Fruit fly (Drosophila melanogaster) whole organism, embryonic: ENCODE measurements around the gene Adgf-C.

Experiments
- Atf-2 ChIP-seq: fragments of 200-800 bp; sonication (Bioruptor generic); optimal IDR thresholded peaks from 2 replicates; lab custom pipeline; 2016; ENCODE audit warnings: missing biosample characterization, missing genetic modification characterization
- CG13894 ChIP-seq: fragments of 200-800 bp; sonication (Bioruptor generic); optimal IDR thresholded peaks from 3 replicates; lab custom pipeline; 2018; ENCODE audit warnings: missing biosample characterization, mild to moderate bottlenecking, missing genetic modification characterization, moderate library complexity
- CG14050 ChIP-seq: fragments of 200-800 bp; sonication (Bioruptor generic); IDR thresholded peaks from 3 replicates; pipeline ENCODE4 v1.3.6; 2022; ENCODE audit warnings: missing biosample characterization, missing genetic modification characterization
- CG1529 ChIP-seq: fragments of 200-800 bp; sonication (Bioruptor generic); optimal IDR thresholded peaks from 3 replicates; lab custom pipeline; 2018; ENCODE audit warnings: missing biosample characterization, missing genetic modification characterization
- CG17328 ChIP-seq: fragments of 200-800 bp; sonication (Bioruptor generic); IDR thresholded peaks from 2 replicates; pipeline ENCODE4 v1.3.6; 2022; ENCODE audit warnings: missing biosample characterization, missing genetic modification characterization
- CG1792 ChIP-seq: fragments of 200-800 bp; sonication (Bioruptor generic); optimal IDR thresholded peaks from 2 replicates; lab custom pipeline; 2016; ENCODE audit warnings: missing biosample characterization, missing genetic modification characterization
- CG2116 ChIP-seq: fragments of 200-800 bp; sonication (Bioruptor generic); optimal IDR thresholded peaks from 3 replicates; lab custom pipeline; 2018; ENCODE audit warnings: missing biosample characterization, mild to moderate bottlenecking, missing genetic modification characterization
- CG2889 ChIP-seq: fragments of 200-800 bp; sonication (Bioruptor generic); IDR thresholded peaks from 3 replicates; pipeline ENCODE4 v1.3.6; 2022; ENCODE audit warnings: missing biosample characterization, missing genetic modification characterization
- CG31441 ChIP-seq: fragments of 200-800 bp; sonication (Bioruptor generic); IDR thresholded peaks from 2 replicates; pipeline ENCODE4 v1.3.6; 2022; ENCODE audit warnings: missing biosample characterization, missing genetic modification characterization
- CG32532 ChIP-seq: fragments of 200-800 bp; sonication (Bioruptor generic); IDR thresholded peaks from 2 replicates; pipeline ENCODE4 v1.3.6; 2022; ENCODE audit warnings: missing biosample characterization, missing genetic modification characterization
- CG33213 ChIP-seq: fragments of 200-800 bp; sonication (Bioruptor generic); optimal IDR thresholded peaks from 3 replicates; lab custom pipeline; 2016; ENCODE audit warnings: missing biosample characterization, missing genetic modification characterization
- CG4360 ChIP-seq: fragments of 200-800 bp; sonication (Bioruptor generic); IDR thresholded peaks from 2 replicates; pipeline ENCODE4 v1.3.6; 2022; ENCODE audit warnings: missing biosample characterization, missing genetic modification characterization
- CG4854 ChIP-seq: fragments of 200-800 bp; sonication (Bioruptor generic); optimal IDR thresholded peaks from 2 replicates; lab custom pipeline; 2016; ENCODE audit warnings: missing biosample characterization, missing genetic modification characterization, inconsistent platforms
- CG6765 ChIP-seq: fragments of 200-800 bp; sonication (Bioruptor generic); optimal IDR thresholded peaks from 3 replicates; lab custom pipeline; 2017; ENCODE audit warnings: missing biosample characterization, mild to moderate bottlenecking, missing genetic modification characterization
- CG7372 ChIP-seq: fragments of 200-800 bp; sonication (Bioruptor generic); IDR thresholded peaks from 2 replicates; pipeline ENCODE4 v1.3.6; 2022; ENCODE audit warnings: missing biosample characterization, missing genetic modification characterization
- CG8388 ChIP-seq: fragments of 200-800 bp; sonication (Bioruptor generic); optimal IDR thresholded peaks from 2 replicates; lab custom pipeline; 2019; ENCODE audit warnings: missing biosample characterization, mild to moderate bottlenecking, missing genetic modification characterization, moderate library complexity
- CG9932 ChIP-seq: fragments of 200-800 bp; sonication (Bioruptor generic); IDR thresholded peaks from 2 replicates; pipeline ENCODE4 v1.3.6; 2022; ENCODE audit warnings: missing biosample characterization, missing genetic modification characterization
- D19B ChIP-seq: fragments of 200-800 bp; sonication (Bioruptor generic); optimal IDR thresholded peaks from 2 replicates; lab custom pipeline; 2017; ENCODE audit warnings: missing biosample characterization, mild to moderate bottlenecking, missing genetic modification characterization
- Hr78 ChIP-seq, 2 experiments: fragments of 200-800 bp in 1 of 2; fragments of >200 bp in 1 of 2; sonication (Bioruptor generic) in 1 of 2; optimal IDR thresholded peaks; 2 replicates each; lab custom pipeline; 2017 to 2019; ENCODE audit warnings: missing biosample characterization in 2 of 2, missing genetic modification characterization in 2 of 2, mild to moderate bottlenecking in 1 of 2, moderate library complexity in 1 of 2
- Med ChIP-seq: fragments of 200-800 bp; sonication (Bioruptor generic); peaks from one replicate; lab custom pipeline; 2016; ENCODE audit warnings: missing biosample characterization, missing genetic modification characterization, mild to moderate bottlenecking, inconsistent platforms, moderate library complexity
- NC2α ChIP-seq: fragments of 200-800 bp; sonication (Bioruptor generic); optimal IDR thresholded peaks from 2 replicates; lab custom pipeline; 2016; ENCODE audit warnings: missing biosample characterization, missing genetic modification characterization
- Oli ChIP-seq: fragments of 200-800 bp; sonication (Bioruptor generic); optimal IDR thresholded peaks from 2 replicates; lab custom pipeline; 2018; ENCODE audit warnings: missing biosample characterization, mild to moderate bottlenecking, missing genetic modification characterization, moderate library complexity
- Optix ChIP-seq: fragments of 200-800 bp; sonication (Bioruptor generic); IDR thresholded peaks from 3 replicates; pipeline ENCODE4 v1.3.6; 2022; ENCODE audit warnings: missing biosample characterization, missing genetic modification characterization
- Rfx ChIP-seq: fragments of 200-800 bp; sonication (Bioruptor generic); IDR thresholded peaks from 2 replicates; pipeline ENCODE4 v1.3.6; 2022; ENCODE audit warnings: missing biosample characterization, missing genetic modification characterization
- Six4 ChIP-seq: fragments of 200-800 bp; sonication (Bioruptor generic); optimal IDR thresholded peaks from 2 replicates; lab custom pipeline; 2016; ENCODE audit warnings: missing biosample characterization, missing genetic modification characterization
- Ssrp ChIP-seq: fragments of 200-800 bp; sonication (Bioruptor generic); optimal IDR thresholded peaks from 2 replicates; lab custom pipeline; 2018; ENCODE audit warnings: missing biosample characterization, mild to moderate bottlenecking, missing genetic modification characterization, moderate library complexity
- Taf1 ChIP-seq: fragments of 200-800 bp; sonication (Bioruptor generic); IDR thresholded peaks from 2 replicates; pipeline ENCODE4 v1.3.6; 2022; ENCODE audit warnings: missing biosample characterization, missing genetic modification characterization
- bab2 ChIP-seq: fragments of 200-800 bp; sonication (Bioruptor generic); optimal IDR thresholded peaks from 2 replicates; lab custom pipeline; 2016; ENCODE audit warnings: missing biosample characterization, missing genetic modification characterization
- bowl ChIP-seq: fragments of 200-800 bp; sonication (Bioruptor generic); IDR thresholded peaks from 2 replicates; pipeline ENCODE4 v1.3.6; 2022; ENCODE audit warnings: missing biosample characterization, missing genetic modification characterization
- cas ChIP-seq: fragments of 200-800 bp; sonication (Bioruptor generic); IDR thresholded peaks from 2 replicates; pipeline ENCODE4 v1.3.6; 2022; ENCODE audit warnings: missing biosample characterization, missing genetic modification characterization
- emc ChIP-seq: fragments of 200-800 bp; sonication (Bioruptor generic); optimal IDR thresholded peaks from 2 replicates; lab custom pipeline; 2016; ENCODE audit warnings: missing biosample characterization, missing genetic modification characterization
- gem ChIP-seq: fragments of 200-800 bp; sonication (Bioruptor generic); optimal IDR thresholded peaks from 2 replicates; lab custom pipeline; 2019; ENCODE audit warnings: missing biosample characterization, mild to moderate bottlenecking, missing genetic modification characterization, moderate library complexity
- ham ChIP-seq: fragments of 200-800 bp; sonication (Bioruptor generic); IDR thresholded peaks from 2 replicates; pipeline ENCODE4 v1.3.6; 2022; ENCODE audit warnings: missing biosample characterization, missing genetic modification characterization
- insv ChIP-seq, 2 experiments: fragments of 200-800 bp; sonication (Bioruptor generic); optimal IDR thresholded peaks; 3 replicates each; lab custom pipeline; 2016 to 2018; ENCODE audit warnings: missing biosample characterization in 2 of 2, missing genetic modification characterization in 2 of 2
- inv ChIP-seq: fragments of 200-800 bp; sonication (Bioruptor generic); IDR thresholded peaks from 2 replicates; pipeline ENCODE4 v1.3.6; 2022; ENCODE audit warnings: missing biosample characterization, missing genetic modification characterization; ENCODE audit not compliant: partially characterized antibody
- kay ChIP-seq: fragments of 200-800 bp; sonication (Bioruptor generic); optimal IDR thresholded peaks from 2 replicates; lab custom pipeline; 2016; ENCODE audit warnings: missing biosample characterization, missing genetic modification characterization
- mld ChIP-seq: fragments of 200-800 bp; sonication (Bioruptor generic); IDR thresholded peaks from 3 replicates; pipeline ENCODE4 v1.3.6; 2022; ENCODE audit warnings: missing biosample characterization, missing genetic modification characterization; ENCODE audit not compliant: partially characterized antibody
- odd ChIP-seq: fragments of 200-800 bp; sonication (Bioruptor generic); optimal IDR thresholded peaks from 2 replicates; lab custom pipeline; 2017; ENCODE audit warnings: missing biosample characterization, mild to moderate bottlenecking, missing genetic modification characterization
- otp ChIP-seq: fragments of 200-800 bp; sonication (Bioruptor generic); IDR thresholded peaks from 3 replicates; pipeline ENCODE4, ENCODE4 v1.3.6; 2022; ENCODE audit warnings: missing biosample characterization, missing genetic modification characterization
- p53 ChIP-seq: fragments of 200-800 bp; sonication (Bioruptor generic); optimal IDR thresholded peaks from 2 replicates; lab custom pipeline; 2016; ENCODE audit warnings: missing biosample characterization, missing genetic modification characterization
- phol ChIP-seq: fragments of 200-800 bp; sonication (Bioruptor generic); optimal IDR thresholded peaks from 3 replicates; lab custom pipeline; 2018; ENCODE audit warnings: missing biosample characterization, mild to moderate bottlenecking, missing genetic modification characterization, moderate library complexity
- prd ChIP-seq, 3 experiments: fragments of >200 bp in 2 of 3; fragments of 200-800 bp in 1 of 3; sonication (Bioruptor generic) in 1 of 3; optimal IDR thresholded peaks in 2 of 3; IDR thresholded peaks in 1 of 3; 2 replicates in 2 of 3; 3 replicates in 1 of 3; pipeline versions ENCODE4 v1.3.6 to Lab custom; 2017 to 2022; ENCODE audit warnings: missing biosample characterization in 1 of 3, missing genetic modification characterization in 1 of 3
- pros ChIP-seq: fragments of 200-800 bp; sonication (Bioruptor generic); optimal IDR thresholded peaks from 3 replicates; lab custom pipeline; 2019; ENCODE audit warnings: missing biosample characterization, mild to moderate bottlenecking, missing genetic modification characterization, moderate library complexity
- sob ChIP-seq: fragments of 200-800 bp; sonication (Bioruptor generic); IDR thresholded peaks from 2 replicates; pipeline ENCODE4 v1.3.6; 2022; ENCODE audit warnings: missing biosample characterization, missing genetic modification characterization
- ssp ChIP-seq: fragments of 200-800 bp; sonication (Bioruptor generic); IDR thresholded peaks from 2 replicates; pipeline ENCODE4 v1.3.6; 2022; ENCODE audit warnings: missing biosample characterization, missing genetic modification characterization
- toy ChIP-seq: fragments of 200-800 bp; sonication (Bioruptor generic); IDR thresholded peaks from 2 replicates; pipeline ENCODE4 v1.3.6; 2022; ENCODE audit warnings: missing biosample characterization, missing genetic modification characterization
- vnd ChIP-seq: fragments of 200-800 bp; sonication (Bioruptor generic); IDR thresholded peaks from 3 replicates; pipeline ENCODE4 v1.3.6; 2022; ENCODE audit warnings: missing biosample characterization, missing genetic modification characterization; ENCODE audit not compliant: partially characterized antibody
- zen2 ChIP-seq: fragments of 200-800 bp; sonication (Bioruptor generic); IDR thresholded peaks from 3 replicates; pipeline ENCODE4 v1.3.6; 2022; ENCODE audit warnings: missing biosample characterization, missing genetic modification characterization; ENCODE audit not compliant: partially characterized antibody
- zf30C ChIP-seq: fragments of 200-800 bp; sonication (Bioruptor generic); optimal IDR thresholded peaks from 3 replicates; lab custom pipeline; 2018; ENCODE audit warnings: missing biosample characterization, mild to moderate bottlenecking, missing genetic modification characterization

Gene Adgf-C

dm6 chr3R:13683624-13684568, 22.7 kb upstream of the Adgf-C start, which contains the start of gene flfl (continued):
- TF ChIP-seq ham: no peak
- TF ChIP-seq CG33213 (GFP tag; lab: Kevin White, UChicago): peak; percentile 18
- no peak for TF ChIP-seq cas (GFP tag; lab: Robert Waterston, UW)
- TF ChIP-seq Optix (GFP tag; lab: Robert Waterston, UW): no peak
- TF ChIP-seq CG1529: no peak
- TF ChIP-seq bab2 (GFP tag; lab: Kevin White, UChicago): no peak
- no peak for TF ChIP-seq Atf-2 (GFP tag; lab: Kevin White, UChicago)
- TF ChIP-seq odd: no peak
- TF ChIP-seq emc (GFP tag; lab: Kevin White, UChicago): peak; percentile 28
- TF ChIP-seq CG1792 (GFP tag; lab: Kevin White, UChicago): peak; percentile 32
- TF ChIP-seq toy (GFP tag; lab: Robert Waterston, UW): no peak
- no peak for TF ChIP-seq D19B (GFP tag; lab: Kevin White, UChicago)
- no peak for TF ChIP-seq CG7372 (GFP tag; lab: Robert Waterston, UW)
- TF ChIP-seq zf30C: no peak
- TF ChIP-seq CG2116 (GFP tag; lab: Kevin White, UChicago): peak; percentile 98
- no peak for TF ChIP-seq prd (optimal IDR thresholded peaks at IDR 0.05; lab: Kevin White, UChicago)
- no peak for TF ChIP-seq prd (GFP tag; IDR thresholded peaks at IDR 0.05; lab: Robert Waterston, UW)
- no peak for TF ChIP-seq CG32532
- no peak for TF ChIP-seq CG8388
- peak; percentile 90 for TF ChIP-seq Med (GFP tag; lab: Kevin White, UChicago)
- TF ChIP-seq insv (GFP tag; optimal IDR thresholded peaks at IDR 0.05; lab: Kevin White, UChicago): no peak
- TF ChIP-seq NC2α (GFP tag; lab: Kevin White, UChicago): no peak
- no peak for TF ChIP-seq vnd (GFP tag; lab: Robert Waterston, UW)
- no peak for TF ChIP-seq Taf1 (GFP tag; lab: Robert Waterston, UW)
- no peak for TF ChIP-seq CG4360
- TF ChIP-seq phol (tag; lab: Kevin White, UChicago): peak; percentile 98
- TF ChIP-seq Ssrp (tag; lab: Kevin White, UChicago): no peak
- no peak for TF ChIP-seq mld (GFP tag; lab: Robert Waterston, UW)
- no peak for TF ChIP-seq sob (GFP tag; lab: Robert Waterston, UW)
- peak; percentile 40 for TF ChIP-seq CG13894 (tag; lab: Kevin White, UChicago)
- TF ChIP-seq CG4854 (GFP tag; lab: Kevin White, UChicago): no peak
- no peak for TF ChIP-seq CG9932 (GFP tag; lab: Robert Waterston, UW)
- TF ChIP-seq CG6765 (GFP tag; lab: Kevin White, UChicago): no peak
- TF ChIP-seq Six4 (GFP tag; lab: Kevin White, UChicago): no peak
- no peak for TF ChIP-seq bowl
- TF ChIP-seq Rfx: no peak
- no peak for TF ChIP-seq gem
- TF ChIP-seq Hr78 (GFP tag; optimal IDR thresholded peaks at IDR 0.05; lab: Kevin White, UChicago): no peak
- TF ChIP-seq CG2889 (GFP tag; lab: Robert Waterston, UW): no peak
- no peak for TF ChIP-seq ssp
- TF ChIP-seq p53 (GFP tag; lab: Kevin White, UChicago): no peak
- TF ChIP-seq CG17328 (GFP tag; lab: Robert Waterston, UW): no peak
- no peak for TF ChIP-seq pros (GFP tag; lab: Kevin White, UChicago)
- no peak for TF ChIP-seq inv (GFP tag; lab: Robert Waterston, UW)
- no peak for TF ChIP-seq otp
- TF ChIP-seq CG31441 (GFP tag; lab: Robert Waterston, UW): no peak
- no peak for TF ChIP-seq kay (GFP tag; lab: Kevin White, UChicago)
- no peak for TF ChIP-seq CG14050 (GFP tag; lab: Robert Waterston, UW)
- no peak for TF ChIP-seq Oli
- TF ChIP-seq zen2 (GFP tag; lab: Robert Waterston, UW): no peak
